Worm (Caenorhabditis elegans) whole organism, dauer: ENCODE results near the gene F33G12.6.

Source experiments
- unc-62 ChIP-seq: sonication (generic microtip); optimal IDR thresholded peaks from 2 replicates; lab custom pipeline; 2017; ENCODE audit warnings: missing biosample characterization, missing genetic modification reagents, missing genetic modification characterization

The F33G12.6 gene

DNA sequence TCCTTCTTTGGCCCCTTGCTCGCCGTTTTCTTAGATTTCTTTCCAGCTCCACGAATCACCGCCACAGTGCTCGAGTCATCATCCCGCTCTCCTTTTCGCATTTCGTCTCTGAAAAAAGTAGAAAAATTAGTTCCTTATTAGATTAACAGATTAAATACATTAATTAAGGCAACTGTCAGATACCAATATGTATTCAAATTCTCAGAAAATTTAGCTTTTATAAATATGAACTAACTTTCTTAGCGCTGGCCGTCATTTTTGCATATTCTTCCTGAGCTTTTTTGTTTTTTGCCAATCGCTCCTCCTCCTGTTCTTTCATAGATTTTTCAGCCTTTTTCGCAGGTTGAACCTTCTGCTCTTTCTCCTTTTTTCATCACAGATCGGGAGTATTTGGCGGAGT, 49.9 kb downstream of the F33G12.6 start, which contains the start of gene C04G6.6:
TSS of gene C04G6.6 (minus strand) at position 101 of the 400 bp plus-strand sequence.
- TF ChIP-seq unc-62 (GFP tag; lab: Kevin White, UChicago), result no peak

DNA sequence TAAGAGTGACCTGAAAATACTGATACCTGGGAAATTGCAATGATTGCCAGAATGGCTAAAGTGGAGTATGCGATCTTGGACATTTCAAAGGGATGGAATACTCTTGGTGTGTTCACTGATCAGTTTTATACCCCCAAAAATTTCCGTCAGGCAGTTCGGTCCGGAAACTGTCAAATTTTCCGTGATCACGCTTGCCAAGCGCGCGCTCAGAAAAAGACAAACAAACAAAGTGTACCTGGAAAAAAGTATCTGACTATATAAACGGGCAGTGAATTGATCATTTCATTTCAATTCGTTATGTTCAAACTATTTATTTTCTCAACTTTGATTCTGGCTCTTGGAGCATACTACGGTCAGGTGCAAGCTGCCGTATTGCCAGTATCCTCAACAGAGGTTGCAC, 52.0 kb downstream of the F33G12.6 start, which contains the start of the genes idpb-3 and idpb-1:
TSS of gene idpb-3 (minus strand) at position 101 of the 400 bp plus-strand sequence.
TSS of gene idpb-1 (plus strand) at position 284 of the 400 bp plus-strand sequence.
- TF ChIP-seq unc-62 (GFP tag; lab: Kevin White, UChicago), result no peak

DNA sequence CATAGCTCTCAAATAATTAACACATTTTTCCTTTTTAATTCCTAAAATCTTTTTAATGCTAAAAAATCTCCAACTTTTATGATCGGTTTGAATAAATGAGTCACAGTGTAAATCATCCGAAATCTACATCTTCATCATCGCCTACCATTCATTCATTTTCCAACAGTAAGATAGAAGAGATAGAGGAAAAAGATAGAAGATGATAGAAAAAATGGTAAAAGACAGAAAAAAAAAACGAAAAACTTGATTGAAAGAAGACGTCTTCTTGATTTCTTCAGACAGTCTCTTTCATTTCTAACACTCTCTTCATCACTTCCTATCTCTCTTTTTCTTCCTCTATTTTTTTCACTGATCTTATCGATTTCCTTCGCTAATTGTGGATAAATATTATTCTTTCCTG, 53.5 kb downstream of the F33G12.6 start:
- no peak for TF ChIP-seq unc-62 (GFP tag; lab: Kevin White, UChicago)
